Worm (Caenorhabditis elegans): ENCODE results near the gene T15B7.15.

- TF ChIP-seq ztf-11 (tag; optimal IDR thresholded peaks at IDR 0.05): no peak
- TF ChIP-seq nhr-237 (tag; optimal IDR thresholded peaks at IDR 0.05): no peak
- peak; percentile 18 for TF ChIP-seq tbx-2 (tag; optimal IDR thresholded peaks at IDR 0.05)
- TF ChIP-seq unc-86 (tag; optimal IDR thresholded peaks at IDR 0.05): no peak
- peak; percentile 57 for TF ChIP-seq skn-1 (tag; optimal IDR thresholded peaks at IDR 0.05)
- peak; percentile 36 for TF ChIP-seq mep-1 (tag; optimal IDR thresholded peaks at IDR 0.05)
- TF ChIP-seq blmp-1 (tag; optimal IDR thresholded peaks at IDR 0.05): peak; percentile 19
- TF ChIP-seq ceh-88 (GFP tag; IDR thresholded peaks at IDR 0.05): no peak
- no peak for TF ChIP-seq aly-2 (tag; optimal IDR thresholded peaks at IDR 0.05)
- no peak for TF ChIP-seq fkh-4 (tag; optimal IDR thresholded peaks at IDR 0.05; ENCODE audit: borderline replicate concordance)
- TF ChIP-seq nhr-19 (GFP tag; conservative IDR thresholded peaks at IDR 0.05): peak; percentile 44
- no peak for TF ChIP-seq unc-130 (tag; optimal IDR thresholded peaks at IDR 0.05)
- no peak for TF ChIP-seq egl-27 (tag; optimal IDR thresholded peaks at IDR 0.05)
- TF ChIP-seq lsy-2 (tag; optimal IDR thresholded peaks at IDR 0.05): peak; percentile 25 to 71
Observed at ce11 chrV:6838599-6838998, at the start of gene T15B7.15.

Measured in whole organism, L1 larva.